Worm (Caenorhabditis elegans): ENCODE results near the gene F13E9.16.

The F13E9.16 gene

ce11 chrIV:10884263-10884662 is 2.9 kb downstream of the F13E9.16 start, which contains the start of gene F13E9.5:
TSS of gene F13E9.5 (minus strand) at chrIV:10884363.
- no peak for TF ChIP-seq sox-4 (tag; optimal IDR thresholded peaks at IDR 0.05)
- no peak for TF ChIP-seq unc-3 (GFP tag; conservative IDR thresholded peaks at IDR 0.05)
- no peak for TF ChIP-seq unc-3 (tag; optimal IDR thresholded peaks at IDR 0.05)
- TF ChIP-seq ets-4 (tag; optimal IDR thresholded peaks at IDR 0.05), result no peak
- TF ChIP-seq hlh-13 (GFP tag; optimal IDR thresholded peaks at IDR 0.05), result no peak
- TF ChIP-seq pqm-1 (tag; optimal IDR thresholded peaks at IDR 0.05), result no peak
- TF ChIP-seq T23F11.4 (GFP tag; optimal IDR thresholded peaks at IDR 0.05), result no peak

- TF ChIP-seq ets-4 (tag; optimal IDR thresholded peaks at IDR 0.05) (no peak), nhr-11 (tag; optimal IDR thresholded peaks at IDR 0.05) (no peak), ttx-3 (tag; optimal IDR thresholded peaks at IDR 0.05) (no peak), ztf-16 (tag; optimal IDR thresholded peaks at IDR 0.05) (no peak), elt-2 (tag; optimal IDR thresholded peaks at IDR 0.05) (peak; percentile 86), pqm-1 (tag; optimal IDR thresholded peaks at IDR 0.05) (no peak)
Observed at ce11 chrIV:10881230-10881629, 6.0 kb downstream of the F13E9.16 start, which contains the start of gene F13E9.13. TSS of gene F13E9.13 (plus strand) at chrIV:10881546.

ce11 chrIV:10880264-10880663 is 6.9 kb downstream of the F13E9.16 start, which contains the start of gene fipr-15:
TSS of gene fipr-15 (plus strand) at chrIV:10880564.
- no peak for TF ChIP-seq dmd-4 (tag; optimal IDR thresholded peaks at IDR 0.05; ENCODE audit: borderline replicate concordance)
- no peak for TF ChIP-seq lim-6 (tag; optimal IDR thresholded peaks at IDR 0.05)
- no peak for TF ChIP-seq ceh-6 (GFP tag; optimal IDR thresholded peaks at IDR 0.05)

- no peak for TF ChIP-seq gmeb-2 (tag; optimal IDR thresholded peaks at IDR 0.05)
- no peak for TF ChIP-seq dmd-4 (tag; optimal IDR thresholded peaks at IDR 0.05; ENCODE audit: borderline replicate concordance)
- no peak for TF ChIP-seq ceh-19 (GFP tag; optimal IDR thresholded peaks at IDR 0.05)
- no peak for TF ChIP-seq ceh-18 (tag; optimal IDR thresholded peaks at IDR 0.05)
- TF ChIP-seq hlh-15 (tag; optimal IDR thresholded peaks at IDR 0.05), result no peak
- no peak for TF ChIP-seq ztf-16 (tag; optimal IDR thresholded peaks at IDR 0.05)
- TF ChIP-seq fax-1 (tag; optimal IDR thresholded peaks at IDR 0.05), result no peak
- no peak for TF ChIP-seq syd-9 (tag; optimal IDR thresholded peaks at IDR 0.05)
- no peak for TF ChIP-seq elt-2 (tag; optimal IDR thresholded peaks at IDR 0.05)
- TF ChIP-seq ceh-31 (tag; optimal IDR thresholded peaks at IDR 0.05), result no peak
- no peak for TF ChIP-seq ref-2 (tag; optimal IDR thresholded peaks at IDR 0.05)
- TF ChIP-seq tbx-2 (tag; optimal IDR thresholded peaks at IDR 0.05), result no peak
- no peak for TF ChIP-seq sdc-2 (tag; optimal IDR thresholded peaks at IDR 0.05)
- no peak for TF ChIP-seq pax-1 (tag; optimal IDR thresholded peaks at IDR 0.05)
- TF ChIP-seq elt-4 (tag; optimal IDR thresholded peaks at IDR 0.05), result no peak
- no peak for TF ChIP-seq madf-2 (tag; optimal IDR thresholded peaks at IDR 0.05)
Observed at ce11 chrIV:10879542-10879941, 7.6 kb downstream of the F13E9.16 start, which contains the start of gene sdz-13. TSS of gene sdz-13 (minus strand) at chrIV:10879642.

- TF ChIP-seq nhr-11 (tag; optimal IDR thresholded peaks at IDR 0.05) (no peak), sox-2 (GFP tag; IDR thresholded peaks at IDR 0.05) (no peak), ahr-1 (tag; optimal IDR thresholded peaks at IDR 0.05) (no peak), ceh-19 (GFP tag; optimal IDR thresholded peaks at IDR 0.05) (no peak), F13H6.1 (tag; optimal IDR thresholded peaks at IDR 0.05) (no peak), ceh-22 (tag; optimal IDR thresholded peaks at IDR 0.05) (no peak), eyg-1 (tag; optimal IDR thresholded peaks at IDR 0.05) (no peak), fax-1 (tag; optimal IDR thresholded peaks at IDR 0.05) (no peak), C08G9.2 (tag; optimal IDR thresholded peaks at IDR 0.05) (no peak), ceh-30 (tag; optimal IDR thresholded peaks at IDR 0.05) (no peak), ceh-31 (tag; optimal IDR thresholded peaks at IDR 0.05) (no peak), pha-2 (tag; optimal IDR thresholded peaks at IDR 0.05) (no peak), ttx-3 (tag; optimal IDR thresholded peaks at IDR 0.05) (no peak), ceh-24 (tag; optimal IDR thresholded peaks at IDR 0.05) (no peak), C38D4.7 (GFP tag; optimal IDR thresholded peaks at IDR 0.05) (no peak), unc-42 (tag; optimal IDR thresholded peaks at IDR 0.05) (no peak), ref-2 (tag; optimal IDR thresholded peaks at IDR 0.05) (no peak)
Observed at ce11 chrIV:10876844-10877243, 10.3 kb downstream of the F13E9.16 start, which contains the start of gene fipr-14. TSS of gene fipr-14 (plus strand) at chrIV:10877144.

Measured in whole organism, late embryonic.